Fruit fly (Drosophila melanogaster) whole organism, prepupa: Measurements from ENCODE around the gene Icmt.

ENCODE experiments used
- Blimp-1 ChIP-seq: fragments of 200-800 bp; sonication (Bioruptor generic); optimal IDR thresholded peaks from 3 replicates; lab custom pipeline; 2017; ENCODE audit warnings: missing biosample characterization, missing genetic modification characterization, mild to moderate bottlenecking, moderate library complexity, missing genetic modification reagents
- CG10631 ChIP-seq: fragments of 200-800 bp; sonication (Bioruptor generic); optimal IDR thresholded peaks from 2 replicates; lab custom pipeline; 2016; ENCODE audit warnings: missing biosample characterization, missing genetic modification characterization
- CG10669 ChIP-seq: fragments of 200-800 bp; sonication (Bioruptor generic); optimal IDR thresholded peaks from 3 replicates; lab custom pipeline; 2018; ENCODE audit warnings: missing biosample characterization, mild to moderate bottlenecking, missing genetic modification characterization, moderate library complexity
- CG11762 ChIP-seq: fragments of 200-800 bp; sonication (Bioruptor generic); optimal IDR thresholded peaks from 3 replicates; lab custom pipeline; 2016; ENCODE audit warnings: missing biosample characterization, missing genetic modification characterization; ENCODE audit not compliant: insufficient read depth
- CG11902 ChIP-seq: fragments of 200-800 bp; sonication (Bioruptor generic); optimal IDR thresholded peaks from 3 replicates; lab custom pipeline; 2016; ENCODE audit warnings: missing biosample characterization, missing genetic modification characterization
- CG15336 ChIP-seq: fragments of 200-800 bp; sonication (Bioruptor generic); IDR thresholded peaks from 2 replicates; pipeline ENCODE4 v1.3.6; 2022; ENCODE audit warnings: missing biosample characterization, missing genetic modification characterization
- CG1621 ChIP-seq: fragments of 200-800 bp; sonication (Bioruptor generic); optimal IDR thresholded peaks from 3 replicates; lab custom pipeline; 2018; ENCODE audit warnings: missing biosample characterization, mild to moderate bottlenecking, missing genetic modification characterization
- CG16779 ChIP-seq: fragments of 200-800 bp; sonication (Bioruptor generic); optimal IDR thresholded peaks from 3 replicates; lab custom pipeline; 2017; ENCODE audit warnings: missing biosample characterization, mild to moderate bottlenecking, missing genetic modification characterization
- CG3032 ChIP-seq: fragments of 200-800 bp; optimal IDR thresholded peaks from 2 replicates; lab custom pipeline; 2019; ENCODE audit warnings: missing biosample characterization, mild to moderate bottlenecking, missing genetic modification characterization, moderate library complexity
- CG31627 ChIP-seq: fragments of 200-800 bp; sonication (Bioruptor generic); optimal IDR thresholded peaks from 3 replicates; lab custom pipeline; 2016; ENCODE audit warnings: missing biosample characterization, missing genetic modification characterization
- CG32006 ChIP-seq: fragments of 200-800 bp; sonication (Bioruptor generic); optimal IDR thresholded peaks from 3 replicates; lab custom pipeline; 2017; ENCODE audit warnings: missing biosample characterization, mild to moderate bottlenecking, missing genetic modification characterization
- CG34406 ChIP-seq: fragments of 200-800 bp; sonication (Bioruptor generic); optimal IDR thresholded peaks from 3 replicates; lab custom pipeline; 2016; ENCODE audit warnings: missing biosample characterization, missing genetic modification characterization
- CG3919 ChIP-seq: fragments of 200-800 bp; sonication (Bioruptor generic); optimal IDR thresholded peaks from 3 replicates; lab custom pipeline; 2016; ENCODE audit warnings: missing biosample characterization, missing genetic modification characterization
- CG4318 ChIP-seq: fragments of 200-800 bp; sonication (Bioruptor generic); optimal IDR thresholded peaks from 3 replicates; lab custom pipeline; 2017; ENCODE audit warnings: missing biosample characterization, mild to moderate bottlenecking, missing genetic modification characterization
- CG6163 ChIP-seq: fragments of 200-800 bp; sonication (Bioruptor generic); IDR thresholded peaks from 3 replicates; pipeline ENCODE4 v1.3.6; 2022; ENCODE audit warnings: missing biosample characterization, missing genetic modification characterization
- CG6276 ChIP-seq: fragments of 200-800 bp; sonication (Bioruptor generic); optimal IDR thresholded peaks from 2 replicates; lab custom pipeline; 2017; ENCODE audit warnings: missing biosample characterization, mild to moderate bottlenecking, missing genetic modification characterization
- CG6808 ChIP-seq: fragments of 200-800 bp; sonication (Bioruptor generic); optimal IDR thresholded peaks from 3 replicates; lab custom pipeline; 2017; ENCODE audit warnings: missing biosample characterization, missing genetic modification characterization, mild to moderate bottlenecking, moderate library complexity, missing genetic modification reagents
- CG6854 ChIP-seq: fragments of 200-800 bp; sonication (Bioruptor generic); optimal IDR thresholded peaks from 2 replicates; lab custom pipeline; 2017; ENCODE audit warnings: missing biosample characterization, mild to moderate bottlenecking, missing genetic modification characterization
- CG7368 ChIP-seq: fragments of 200-800 bp; sonication (Bioruptor generic); optimal IDR thresholded peaks from 3 replicates; lab custom pipeline; 2016; ENCODE audit warnings: missing biosample characterization, missing genetic modification characterization
- CG8119 ChIP-seq: fragments of 200-800 bp; sonication (Bioruptor generic); IDR thresholded peaks from 3 replicates; pipeline ENCODE4 v1.3.6; 2022; ENCODE audit warnings: missing biosample characterization, missing genetic modification characterization
- CG8319 ChIP-seq: fragments of 200-800 bp; sonication (Bioruptor generic); optimal IDR thresholded peaks from 3 replicates; lab custom pipeline; 2016; ENCODE audit warnings: missing biosample characterization, missing genetic modification characterization
- CG8632 ChIP-seq: fragments of 200-800 bp; sonication (Bioruptor generic); optimal IDR thresholded peaks from 3 replicates; lab custom pipeline; 2016; ENCODE audit warnings: missing biosample characterization, missing genetic modification characterization
- CG9139 ChIP-seq: fragments of 200-800 bp; sonication (Bioruptor generic); optimal IDR thresholded peaks from 3 replicates; lab custom pipeline; 2017; ENCODE audit warnings: missing biosample characterization, mild to moderate bottlenecking, missing genetic modification characterization
- Eip75B ChIP-seq: fragments of 200-800 bp; sonication (Bioruptor generic); optimal IDR thresholded peaks from 3 replicates; lab custom pipeline; 2016; ENCODE audit warnings: missing biosample characterization, missing genetic modification characterization
- Eip93F ChIP-seq: fragments of 200-800 bp; sonication (Bioruptor generic); optimal IDR thresholded peaks from 2 replicates; lab custom pipeline; 2016; ENCODE audit warnings: missing biosample characterization, mild to moderate bottlenecking, missing genetic modification characterization
- Ets21C ChIP-seq: fragments of 200-800 bp; sonication (Bioruptor generic); optimal IDR thresholded peaks from 3 replicates; lab custom pipeline; 2016; ENCODE audit warnings: missing biosample characterization, missing genetic modification characterization
- Ets96B ChIP-seq: fragments of 200-800 bp; optimal IDR thresholded peaks from 2 replicates; lab custom pipeline; 2019; ENCODE audit warnings: missing biosample characterization, mild to moderate bottlenecking, missing genetic modification characterization, moderate library complexity
- Gug ChIP-seq: fragments of 200-800 bp; sonication (Bioruptor generic); IDR thresholded peaks from 2 replicates; pipeline ENCODE4 v1.3.6; 2022; ENCODE audit warnings: missing biosample characterization, missing genetic modification characterization
- Hr4 ChIP-seq: fragments of 200-800 bp; sonication (Bioruptor generic); optimal IDR thresholded peaks from 3 replicates; lab custom pipeline; 2016; ENCODE audit warnings: missing biosample characterization, missing genetic modification characterization
- Lpt ChIP-seq: fragments of 200-800 bp; sonication (Bioruptor generic); optimal IDR thresholded peaks from 3 replicates; lab custom pipeline; 2016; ENCODE audit warnings: missing biosample characterization, missing genetic modification characterization
- Met ChIP-seq: fragments of 200-800 bp; sonication (Bioruptor generic); optimal IDR thresholded peaks from 3 replicates; lab custom pipeline; 2016; ENCODE audit warnings: missing biosample characterization, missing genetic modification characterization
- OdsH ChIP-seq: fragments of 200-800 bp; sonication (Bioruptor generic); optimal IDR thresholded peaks from 3 replicates; lab custom pipeline; 2016; ENCODE audit warnings: missing biosample characterization, missing genetic modification characterization
- Smox ChIP-seq: fragments of 200-800 bp; sonication (Bioruptor generic); optimal IDR thresholded peaks from 3 replicates; lab custom pipeline; 2016; ENCODE audit warnings: missing biosample characterization, missing genetic modification characterization
- Sox102F ChIP-seq: fragments of 200-800 bp; sonication (Bioruptor generic); optimal IDR thresholded peaks from 2 replicates; lab custom pipeline; 2016; ENCODE audit warnings: missing biosample characterization, mild to moderate bottlenecking, missing genetic modification characterization
- Sox14 ChIP-seq: fragments of 200-800 bp; sonication (Bioruptor generic); optimal IDR thresholded peaks from 3 replicates; lab custom pipeline; 2016; ENCODE audit warnings: missing biosample characterization, missing genetic modification characterization
- Sox15 ChIP-seq: fragments of 200-800 bp; sonication (Bioruptor generic); optimal IDR thresholded peaks from 3 replicates; lab custom pipeline; 2016; ENCODE audit warnings: missing biosample characterization, missing genetic modification characterization
- achi ChIP-seq: fragments of 200-800 bp; sonication (Bioruptor generic); optimal IDR thresholded peaks from 3 replicates; lab custom pipeline; 2016; ENCODE audit warnings: missing biosample characterization, missing genetic modification characterization
- acj6 ChIP-seq: fragments of 200-800 bp; sonication (Bioruptor generic); optimal IDR thresholded peaks from 3 replicates; lab custom pipeline; 2016; ENCODE audit warnings: missing biosample characterization, missing genetic modification characterization
- cyc ChIP-seq: fragments of 200-800 bp; sonication (Bioruptor generic); optimal IDR thresholded peaks from 3 replicates; lab custom pipeline; 2016; ENCODE audit warnings: missing biosample characterization, missing genetic modification characterization
- dac ChIP-seq: fragments of 200-800 bp; sonication (Bioruptor generic); optimal IDR thresholded peaks from 2 replicates; lab custom pipeline; 2017; ENCODE audit warnings: missing biosample characterization, mild to moderate bottlenecking, missing genetic modification characterization
- dsx ChIP-seq: fragments of 200-800 bp; optimal IDR thresholded peaks from 3 replicates; lab custom pipeline; 2019; ENCODE audit warnings: missing biosample characterization, mild to moderate bottlenecking, missing genetic modification characterization, moderate library complexity; ENCODE audit not compliant: poor library complexity, severe bottlenecking
- eg ChIP-seq: fragments of 200-800 bp; sonication (Bioruptor generic); IDR thresholded peaks from 3 replicates; pipeline ENCODE4 v1.3.6; 2022; ENCODE audit warnings: missing biosample characterization, missing genetic modification characterization
- esn ChIP-seq: fragments of 200-800 bp; sonication (Bioruptor generic); optimal IDR thresholded peaks from 2 replicates; lab custom pipeline; 2016; ENCODE audit warnings: missing biosample characterization, mild to moderate bottlenecking, missing genetic modification characterization, moderate library complexity
- fd59A ChIP-seq: fragments of 200-800 bp; sonication (Bioruptor generic); optimal IDR thresholded peaks from 2 replicates; lab custom pipeline; 2017; ENCODE audit warnings: missing biosample characterization, mild to moderate bottlenecking, missing genetic modification characterization, missing genetic modification reagents
- fd85E ChIP-seq: fragments of 200-800 bp; sonication (Bioruptor generic); optimal IDR thresholded peaks from 3 replicates; lab custom pipeline; 2016; ENCODE audit warnings: missing biosample characterization, missing genetic modification characterization
- lz ChIP-seq: fragments of 200-800 bp; sonication (Bioruptor generic); optimal IDR thresholded peaks from 3 replicates; lab custom pipeline; 2016; ENCODE audit warnings: missing biosample characterization, missing genetic modification characterization
- net ChIP-seq: fragments of 200-800 bp; sonication (Bioruptor generic); optimal IDR thresholded peaks from 3 replicates; lab custom pipeline; 2016; ENCODE audit warnings: missing biosample characterization, missing genetic modification characterization
- pdm3 ChIP-seq: fragments of 200-800 bp; sonication (Bioruptor generic); optimal IDR thresholded peaks from 3 replicates; lab custom pipeline; 2016; ENCODE audit warnings: missing biosample characterization, missing genetic modification characterization
- salr ChIP-seq, 2 experiments: fragments of 200-800 bp; sonication (Bioruptor generic); optimal IDR thresholded peaks; 3 replicates each; lab custom pipeline; 2016 to 2018; ENCODE audit warnings: missing biosample characterization in 2 of 2, missing genetic modification characterization in 2 of 2, mild to moderate bottlenecking in 1 of 2
- ss ChIP-seq, 2 experiments: fragments of 200-800 bp; sonication (Bioruptor generic); optimal IDR thresholded peaks; 2 replicates in 1 of 2; 3 replicates in 1 of 2; lab custom pipeline; 2017 to 2018; ENCODE audit warnings: mild to moderate bottlenecking in 2 of 2, missing biosample characterization in 2 of 2, missing genetic modification characterization in 2 of 2, moderate library complexity in 1 of 2
- svp ChIP-seq: fragments of 200-800 bp; sonication (Bioruptor generic); peaks from one replicate; lab custom pipeline; 2016; ENCODE audit warnings: missing biosample characterization, missing genetic modification characterization

Gene Icmt

dm6 chr3L:13017803-13018324 lies at the start of gene Icmt, which contains the start of gene mRpL20:
Icmt (plus strand) TSS chr3L:13018266.
mRpL20 (minus strand) TSS chr3L:13017867.
- TF ChIP-seq cyc (peak; percentile 76), CG16779 (tag; lab: Kevin White, UChicago) (peak; percentile 88), CG6854 (GFP tag; lab: Kevin White, UChicago) (peak; percentile 57), svp (GFP tag; lab: Kevin White, UChicago) (peak; percentile 94), Blimp-1 (peak; percentile 69), CG3919 (peak; percentile 86), Smox (GFP tag; lab: Kevin White, UChicago) (peak; percentile 88), CG10631 (peak; percentile 97), CG1621 (tag; lab: Kevin White, UChicago) (peak; percentile 90), dsx (GFP tag; lab: Kevin White, UChicago) (peak; percentile 95), achi (GFP tag; lab: Kevin White, UChicago) (peak; percentile 95), CG6276 (GFP tag; lab: Kevin White, UChicago) (peak; percentile 81), Hr4 (GFP tag; lab: Kevin White, UChicago) (peak; percentile 90), Sox15 (peak; percentile 91), Lpt (GFP tag; lab: Kevin White, UChicago) (peak; percentile 78), CG3032 (tag; lab: Kevin White, UChicago) (peak; percentile 96), Ets21C (GFP tag; lab: Kevin White, UChicago) (peak; percentile 75), CG11762 (GFP tag; lab: Kevin White, UChicago) (peak; percentile 80), fd59A (GFP tag; lab: Kevin White, UChicago) (peak; percentile 82), CG10669 (GFP tag; lab: Kevin White, UChicago) (peak; percentile 85), fd85E (GFP tag; lab: Kevin White, UChicago) (peak; percentile 35), lz (GFP tag; lab: Kevin White, UChicago) (peak; percentile 91), OdsH (GFP tag; lab: Kevin White, UChicago) (peak; percentile 96), net (GFP tag; lab: Kevin White, UChicago) (peak; percentile 91), ss (GFP tag; optimal IDR thresholded peaks at IDR 0.05; lab: Kevin White, UChicago) (peak; percentile 85 to 91), pdm3 (GFP tag; lab: Kevin White, UChicago) (peak; percentile 87), CG7368 (GFP tag; lab: Kevin White, UChicago) (peak; percentile 67), CG6163 (GFP tag; lab: Robert Waterston, UW) (peak; percentile 97), eg (GFP tag; lab: Robert Waterston, UW) (peak; percentile 98), CG8119 (GFP tag; lab: Robert Waterston, UW) (peak; percentile 98), CG8319 (peak; percentile 76), Ets96B (tag; lab: Kevin White, UChicago) (peak; percentile 96), Gug (GFP tag; lab: Robert Waterston, UW) (peak; percentile 98), CG8632 (peak; percentile 95), Met (GFP tag; lab: Kevin White, UChicago) (peak; percentile 83), Eip75B (peak; percentile 88), CG6808 (peak; percentile 77), Sox14 (GFP tag; lab: Kevin White, UChicago) (peak; percentile 86), CG31627 (peak; percentile 86), dac (GFP tag; lab: Kevin White, UChicago) (peak; percentile 72), salr (GFP tag; optimal IDR thresholded peaks at IDR 0.05; lab: Kevin White, UChicago) (peak; percentile 83 to 89), Sox102F (GFP tag; lab: Kevin White, UChicago) (peak; percentile 87), CG34406 (GFP tag; lab: Kevin White, UChicago) (peak; percentile 96), acj6 (peak; percentile 94), Eip93F (GFP tag; lab: Kevin White, UChicago) (peak; percentile 81), CG11902 (GFP tag; lab: Kevin White, UChicago) (peak; percentile 86), CG32006 (GFP tag; lab: Kevin White, UChicago) (peak; percentile 95), CG15336 (GFP tag; lab: Robert Waterston, UW) (peak; percentile 98), esn (GFP tag; lab: Kevin White, UChicago) (peak; percentile 95), CG9139 (GFP tag; lab: Kevin White, UChicago) (peak; percentile 73), CG4318 (GFP tag; lab: Kevin White, UChicago) (peak; percentile 84)
